Worm (Caenorhabditis elegans) whole organism, mixed stage, embryonic: ENCODE data around the gene T01D3.6.

Experiments used
- M03D4.4 ChIP-seq: sonication (generic microtip); optimal IDR thresholded peaks from 2 replicates; lab custom pipeline; 2017; ENCODE audit warnings: mild to moderate bottlenecking, missing genetic modification characterization, missing compliant biosample characterization
- ceh-39 ChIP-seq: fragments of 150-350 bp; optimal IDR thresholded peaks from 2 replicates; lab custom pipeline; 2014; ENCODE audit warnings: missing biosample characterization, missing genetic modification characterization
- ceh-43 ChIP-seq: fragments of 200-800 bp; sonication (Bioruptor generic); optimal IDR thresholded peaks from 2 replicates; lab custom pipeline; 2018; ENCODE audit warnings: mild to moderate bottlenecking, missing genetic modification characterization, moderate library complexity, missing compliant biosample characterization
- ceh-83 ChIP-seq: fragments of 200-800 bp; sonication (Bioruptor generic); optimal IDR thresholded peaks from 2 replicates; lab custom pipeline; 2018; ENCODE audit warnings: mild to moderate bottlenecking, missing genetic modification characterization, missing compliant biosample characterization
- ces-1 ChIP-seq: fragments of 150-350 bp; optimal IDR thresholded peaks from 2 replicates; lab custom pipeline; 2014; ENCODE audit warnings: missing biosample characterization, missing genetic modification reagents, missing genetic modification characterization
- drap-1 ChIP-seq: fragments of 200-800 bp; sonication (Bioruptor generic); optimal IDR thresholded peaks from 3 replicates; lab custom pipeline; 2018; ENCODE audit warnings: mild to moderate bottlenecking, missing genetic modification characterization, missing compliant biosample characterization
- elt-1 ChIP-seq: sonication (generic microtip); optimal IDR thresholded peaks from 2 replicates; lab custom pipeline; 2017; ENCODE audit warnings: missing genetic modification characterization, mild to moderate bottlenecking, missing compliant biosample characterization, antibody characterized with exemption, moderate library complexity, borderline replicate concordance; ENCODE audit not compliant: insufficient read depth
- elt-3 ChIP-seq: fragments of 150-350 bp; optimal IDR thresholded peaks from 2 replicates; lab custom pipeline; 2014; ENCODE audit warnings: missing biosample characterization, missing genetic modification characterization
- ham-2 ChIP-seq: fragments of 200-800 bp; sonication (Bioruptor generic); optimal IDR thresholded peaks from 2 replicates; lab custom pipeline; 2018; ENCODE audit warnings: mild to moderate bottlenecking, missing genetic modification characterization, missing compliant biosample characterization
- hlh-1 ChIP-seq: fragments of 150-350 bp; optimal IDR thresholded peaks from 2 replicates; lab custom pipeline; 2014; ENCODE audit warnings: missing biosample characterization, missing genetic modification reagents, missing genetic modification characterization
- lin-13 ChIP-seq: fragments of 150-350 bp; optimal IDR thresholded peaks from 2 replicates; lab custom pipeline; 2014; ENCODE audit warnings: missing biosample characterization, missing genetic modification characterization
- lin-32 ChIP-seq: fragments of 200-800 bp; sonication (Bioruptor generic); optimal IDR thresholded peaks from 2 replicates; lab custom pipeline; 2018; ENCODE audit warnings: mild to moderate bottlenecking, missing genetic modification characterization, missing compliant biosample characterization
- lsy-2 ChIP-seq: fragments of 150-350 bp; optimal IDR thresholded peaks from 2 replicates; lab custom pipeline; 2014; ENCODE audit warnings: missing biosample characterization, missing genetic modification characterization
- mab-5 ChIP-seq: fragments of 150-350 bp; optimal IDR thresholded peaks from 2 replicates; lab custom pipeline; 2014; ENCODE audit warnings: missing biosample characterization, missing genetic modification characterization
- mep-1 ChIP-seq: fragments of 150-350 bp; optimal IDR thresholded peaks from 2 replicates; lab custom pipeline; 2017; ENCODE audit warnings: missing biosample characterization, missing genetic modification reagents, missing genetic modification characterization, inconsistent platforms
- nhr-12 ChIP-seq: fragments of 150-350 bp; optimal IDR thresholded peaks from 2 replicates; lab custom pipeline; 2014; ENCODE audit warnings: missing biosample characterization, missing genetic modification characterization
- nhr-2 ChIP-seq: fragments of 150-350 bp; optimal IDR thresholded peaks from 2 replicates; lab custom pipeline; 2014; ENCODE audit warnings: missing biosample characterization, missing genetic modification characterization
- nhr-237 ChIP-seq: fragments of 150-350 bp; optimal IDR thresholded peaks from 2 replicates; lab custom pipeline; 2014; ENCODE audit warnings: missing biosample characterization, missing genetic modification characterization
- nhr-76 ChIP-seq: sonication (generic microtip); optimal IDR thresholded peaks from 2 replicates; lab custom pipeline; 2017; ENCODE audit warnings: missing biosample characterization, missing genetic modification characterization
- sem-2 ChIP-seq: fragments of 200-800 bp; sonication (Bioruptor generic); optimal IDR thresholded peaks from 2 replicates; lab custom pipeline; 2018; ENCODE audit warnings: mild to moderate bottlenecking, missing genetic modification characterization, missing compliant biosample characterization
- snpc-4 ChIP-seq: fragments of 150-350 bp; optimal IDR thresholded peaks from 2 replicates; lab custom pipeline; 2014; ENCODE audit warnings: missing biosample characterization, missing genetic modification characterization
- sptf-1 ChIP-seq: sonication (generic microtip); optimal IDR thresholded peaks from 2 replicates; lab custom pipeline; 2017; ENCODE audit warnings: mild to moderate bottlenecking, missing genetic modification characterization, moderate library complexity, missing compliant biosample characterization
- unc-120 ChIP-seq: sonication (generic microtip); optimal IDR thresholded peaks from 2 replicates; lab custom pipeline; 2017; ENCODE audit warnings: missing genetic modification characterization, missing compliant biosample characterization; ENCODE audit not compliant: poor library complexity, severe bottlenecking
- unc-62 ChIP-seq: fragments of 150-350 bp; optimal IDR thresholded peaks from 2 replicates; lab custom pipeline; 2014; ENCODE audit warnings: missing biosample characterization, missing genetic modification reagents, missing genetic modification characterization
- zip-8 ChIP-seq: fragments of 150-350 bp; optimal IDR thresholded peaks from 2 replicates; lab custom pipeline; 2014; ENCODE audit warnings: missing biosample characterization, missing genetic modification characterization
- ztf-11 ChIP-seq: fragments of 150-350 bp; optimal IDR thresholded peaks from 2 replicates; lab custom pipeline; 2014; ENCODE audit warnings: missing biosample characterization, missing genetic modification characterization

The T01D3.6 gene

ce11 chrV:13679859-13680258 lies 36.8 kb upstream of the T01D3.6 start:
- TF ChIP-seq ham-2 (no peak), sptf-1 (no peak), nhr-12 (tag; lab: Kevin White, UChicago) (no peak), lsy-2 (tag; lab: Kevin White, UChicago) (no peak), hlh-1 (tag; lab: Kevin White, UChicago) (no peak), unc-120 (tag; lab: Kevin White, UChicago) (no peak), ztf-11 (tag; lab: Kevin White, UChicago) (no peak), ceh-43 (no peak), ceh-39 (tag; lab: Kevin White, UChicago) (no peak), snpc-4 (tag; lab: Kevin White, UChicago) (no peak), unc-62 (GFP tag; lab: Kevin White, UChicago) (no peak), drap-1 (GFP tag; lab: Kevin White, UChicago) (no peak), sem-2 (GFP tag; lab: Kevin White, UChicago) (no peak), nhr-2 (tag; lab: Kevin White, UChicago) (no peak), zip-8 (no peak), nhr-76 (tag; lab: Kevin White, UChicago) (no peak), lin-32 (GFP tag; lab: Kevin White, UChicago) (no peak)

DNA sequence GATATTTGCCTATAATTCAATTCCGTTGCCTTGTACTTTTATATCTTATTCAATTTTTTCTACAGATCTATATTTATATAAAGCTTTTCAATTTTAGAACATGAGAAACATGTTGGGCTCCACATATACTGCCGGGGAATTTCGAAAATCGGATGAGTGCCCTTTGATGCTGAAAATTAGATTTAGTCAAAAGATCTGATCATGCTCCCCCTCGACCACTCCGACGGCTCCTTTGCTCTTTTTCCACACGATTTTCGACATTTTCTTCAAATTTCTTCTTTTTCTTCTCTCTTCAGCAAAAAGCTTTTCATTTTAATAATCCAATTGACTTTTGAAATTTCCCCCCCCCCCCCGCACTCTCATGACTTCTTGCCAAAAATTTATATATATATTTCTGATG lies 35.2 kb upstream of the T01D3.6 start:
- TF ChIP-seq ces-1 (GFP tag; lab: Kevin White, UChicago) (peak; percentile 86), unc-120 (tag; lab: Kevin White, UChicago) (no peak)

DNA sequence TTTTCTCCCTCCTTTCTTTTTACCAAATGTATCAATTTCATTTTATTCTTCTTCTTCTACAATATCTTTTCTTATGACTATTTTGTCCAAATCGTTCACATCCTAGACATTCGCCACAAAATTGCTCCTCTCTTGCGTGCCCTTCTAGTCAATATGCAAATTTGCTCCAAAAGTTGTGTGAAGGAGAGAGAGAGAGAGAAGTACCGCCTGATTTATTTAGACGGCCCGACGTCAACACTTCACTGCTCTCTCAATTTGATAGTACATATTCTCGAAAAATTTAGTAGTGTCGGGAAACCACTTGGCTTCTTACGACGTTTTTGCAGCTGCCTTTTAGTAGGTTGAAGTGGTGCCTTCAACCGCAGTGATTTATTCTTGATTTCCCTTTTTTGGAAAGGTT lies 30.1 kb upstream of the T01D3.6 start:
- no peak for TF ChIP-seq hlh-1 (tag; lab: Kevin White, UChicago)
- TF ChIP-seq ces-1 (GFP tag; lab: Kevin White, UChicago) = peak; percentile 68

DNA sequence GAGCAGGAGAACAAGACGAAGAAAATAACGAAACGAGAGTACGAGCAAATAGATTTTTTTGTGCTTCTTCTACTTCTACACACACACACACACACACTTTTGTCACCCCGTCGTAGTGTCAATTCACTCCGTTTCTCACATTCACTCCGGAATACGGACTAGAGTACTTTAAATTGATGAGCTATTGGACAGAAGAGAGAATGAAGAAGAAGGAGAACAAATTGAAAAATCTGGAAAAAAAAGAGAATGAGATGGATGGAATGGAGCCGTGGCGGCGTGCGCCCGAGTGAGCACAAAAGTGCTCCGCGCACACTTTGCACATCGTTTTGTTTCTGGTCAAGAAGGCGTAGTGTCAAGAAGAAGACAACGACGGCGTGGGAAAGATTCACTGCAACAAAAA lies 29.1 kb upstream of the T01D3.6 start:
- no peak for TF ChIP-seq elt-1
- TF ChIP-seq ces-1 (GFP tag; lab: Kevin White, UChicago) = no peak
- TF ChIP-seq nhr-2 (tag; lab: Kevin White, UChicago) = no peak
- no peak for TF ChIP-seq M03D4.4 (tag; lab: Kevin White, UChicago)
- TF ChIP-seq, all 35 proteins: peak for 0

DNA sequence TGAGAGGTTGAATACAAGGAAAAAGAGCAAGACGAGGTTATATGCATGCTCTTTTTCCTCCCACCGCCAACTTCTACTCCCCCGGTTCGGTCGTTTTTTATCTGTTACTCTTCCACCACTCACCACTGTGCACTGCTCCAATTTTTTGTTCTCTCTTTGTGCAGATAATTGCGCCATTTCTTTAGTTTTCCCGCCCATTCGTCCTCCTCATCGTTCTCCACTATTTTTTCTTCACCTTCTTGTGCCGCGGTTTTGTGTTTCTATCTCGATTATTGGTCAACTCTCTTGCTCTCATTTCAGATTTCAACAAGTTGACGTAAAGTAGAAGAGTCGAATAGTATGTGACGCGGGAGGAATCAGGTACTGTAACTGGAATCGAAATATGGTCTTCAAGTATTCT lies 27.0 kb upstream of the T01D3.6 start, which contains the start of gene T01D3.1:
TSS of gene T01D3.1 (plus strand) at position 301 of the 400 bp plus-strand sequence.
- TF ChIP-seq mep-1 (tag; lab: Kevin White, UChicago) (no peak), unc-120 (tag; lab: Kevin White, UChicago) (no peak), sptf-1 (no peak), ceh-43 (no peak)

DNA sequence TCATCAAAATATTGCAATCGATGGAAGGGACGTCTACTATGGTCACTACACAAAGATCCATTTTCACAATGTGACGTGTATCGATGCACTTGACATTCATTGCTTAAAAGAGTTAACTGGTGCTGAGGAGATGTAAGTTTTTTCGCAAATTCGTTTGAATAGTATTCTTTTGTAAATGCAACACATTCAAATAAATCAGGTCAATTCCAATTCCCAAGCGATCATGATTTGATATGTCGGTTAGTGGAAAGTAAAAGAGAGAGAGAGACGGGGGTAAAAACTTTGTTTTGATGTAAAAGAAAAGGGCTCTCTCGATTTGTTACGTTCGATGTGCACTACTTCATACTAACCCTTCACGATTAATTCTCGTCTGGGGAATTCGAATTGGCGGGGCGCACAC lies 26.3 kb upstream of the T01D3.6 start:
- no peak for TF ChIP-seq unc-120 (tag; lab: Kevin White, UChicago)
- no peak for TF ChIP-seq lin-32 (GFP tag; lab: Kevin White, UChicago)
- no peak for TF ChIP-seq ceh-83
- TF ChIP-seq lin-13 (tag; lab: Kevin White, UChicago) = no peak
- no peak for TF ChIP-seq sem-2 (GFP tag; lab: Kevin White, UChicago)
- TF ChIP-seq elt-3 (tag; lab: Kevin White, UChicago) = no peak
- no peak for TF ChIP-seq nhr-237
- no peak for TF ChIP-seq ceh-39 (tag; lab: Kevin White, UChicago)
- TF ChIP-seq lsy-2 (tag; lab: Kevin White, UChicago) = no peak
- no peak for TF ChIP-seq ceh-43
- no peak for TF ChIP-seq drap-1 (GFP tag; lab: Kevin White, UChicago)
- TF ChIP-seq, all 35 proteins: peak for 0

ce11 chrV:13694103-13694502 lies 22.5 kb upstream of the T01D3.6 start:
- TF ChIP-seq nhr-237 = no peak

DNA sequence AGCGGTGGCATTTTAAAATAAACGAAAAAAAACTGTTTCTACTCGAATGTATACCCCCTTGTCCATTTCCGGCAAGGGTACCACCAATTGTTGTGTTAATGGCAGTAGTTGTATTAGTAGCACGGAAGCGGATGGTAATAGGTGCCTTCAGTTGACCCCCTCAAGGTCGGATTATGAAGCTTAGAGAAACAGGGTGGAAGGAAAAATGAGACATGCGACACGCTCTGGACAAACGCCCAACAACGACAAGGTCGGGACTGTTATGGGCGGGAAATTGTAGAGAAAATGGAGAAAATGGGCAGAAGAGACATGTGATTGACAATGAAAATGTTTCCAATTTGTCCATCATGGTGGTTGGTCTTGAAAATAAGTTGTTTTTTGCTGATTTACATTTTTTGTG lies 12.7 kb upstream of the T01D3.6 start, which contains the start of gene T01D3.3:
TSS of gene T01D3.3 (plus strand) at position 312 of the 400 bp plus-strand sequence.
- no peak for TF ChIP-seq mab-5 (tag; lab: Kevin White, UChicago)
- TF ChIP-seq nhr-2 (tag; lab: Kevin White, UChicago) = peak; percentile 1
- TF ChIP-seq, all 35 proteins: peak for 1
